Worm (Caenorhabditis elegans) whole organism, L4 larva: ENCODE measurements around the gene glb-21.
"Not testable (repeated sequence)": the region's sequence is repeated elsewhere in the genome, so short reads cannot be mapped to it uniquely, and the experiment has no call there.

Experiments used
- F49E8.2 ChIP-seq: sonication (generic microtip); optimal IDR thresholded peaks from 2 replicates; lab custom pipeline; 2016; ENCODE audit warnings: missing compliant biosample characterization, mild to moderate bottlenecking, missing genetic modification characterization, borderline replicate concordance
- T26A8.4 ChIP-seq: fragments of 200-800 bp; sonication (Bioruptor generic); IDR thresholded peaks from 2 replicates; pipeline ENCODE4 v1.3.6; 2022; ENCODE audit warnings: missing genetic modification characterization, missing compliant biosample characterization
- Y105C5A.15 ChIP-seq: fragments of 200-800 bp; sonication (Bioruptor generic); IDR thresholded peaks from 2 replicates; pipeline ENCODE4 v1.3.6; 2022; ENCODE audit warnings: missing genetic modification characterization, missing compliant biosample characterization
- Y48G9A.11 ChIP-seq: fragments of 200-800 bp; sonication (Bioruptor generic); IDR thresholded peaks from 2 replicates; pipeline ENCODE4 v1.3.6; 2022; ENCODE audit warnings: missing genetic modification reagents, missing genetic modification characterization, missing compliant biosample characterization
- Y5F2A.4 ChIP-seq: fragments of 200-800 bp; sonication (Bioruptor generic); optimal IDR thresholded peaks from 2 replicates; lab custom pipeline; 2018; ENCODE audit warnings: mild to moderate bottlenecking, missing genetic modification characterization, missing compliant biosample characterization
- ZK337.2 ChIP-seq: fragments of 200-800 bp; sonication (Bioruptor generic); IDR thresholded peaks from 2 replicates; pipeline ENCODE4 v1.3.6; 2022; ENCODE audit warnings: missing genetic modification reagents, missing genetic modification characterization, missing compliant biosample characterization
- aha-1 ChIP-seq: fragments of 150-350 bp; peaks from one replicate; lab custom pipeline; 2014; ENCODE audit warnings: missing biosample characterization, missing genetic modification characterization
- daf-16 ChIP-seq, 3 experiments: sonication (generic microtip); optimal IDR thresholded peaks; 2 replicates each; lab custom pipeline; 2016 to 2017; ENCODE audit warnings: missing genetic modification characterization in 3 of 3, missing genetic modification reagents in 3 of 3, mild to moderate bottlenecking in 2 of 3, missing compliant biosample characterization in 2 of 3, missing biosample characterization in 1 of 3, moderate library complexity in 1 of 3
- dmd-6 ChIP-seq: fragments of 200-800 bp; sonication (Bioruptor generic); IDR thresholded peaks from 2 replicates; pipeline ENCODE4 v1.3.6; 2022; ENCODE audit warnings: missing genetic modification reagents, missing genetic modification characterization, missing compliant biosample characterization
- dmd-9 ChIP-seq: fragments of 200-800 bp; sonication (Bioruptor generic); IDR thresholded peaks from 2 replicates; pipeline ENCODE4 v1.3.6; 2022; ENCODE audit warnings: missing genetic modification reagents, missing genetic modification characterization, missing compliant biosample characterization
- dpl-1 ChIP-seq: fragments of 150-350 bp; optimal IDR thresholded peaks from 2 replicates; lab custom pipeline; 2014; ENCODE audit warnings: missing biosample characterization, missing genetic modification reagents, missing genetic modification characterization
- dve-1 ChIP-seq: sonication (generic microtip); optimal IDR thresholded peaks from 2 replicates; lab custom pipeline; 2017; ENCODE audit warnings: antibody characterized with exemption, mild to moderate bottlenecking, missing genetic modification characterization, missing compliant biosample characterization; ENCODE audit not compliant: insufficient read depth
- lin-13 ChIP-seq: fragments of 150-350 bp; optimal IDR thresholded peaks from 2 replicates; lab custom pipeline; 2014; ENCODE audit warnings: missing biosample characterization, missing genetic modification reagents, missing genetic modification characterization
- lin-29 ChIP-seq: fragments of 200-800 bp; sonication (Bioruptor generic); IDR thresholded peaks from 2 replicates; pipeline ENCODE4 v1.3.6; 2022; ENCODE audit warnings: missing genetic modification reagents, missing genetic modification characterization, missing compliant biosample characterization
- lir-3 ChIP-seq: sonication (generic microtip); optimal IDR thresholded peaks from 2 replicates; lab custom pipeline; 2016; ENCODE audit warnings: mild to moderate bottlenecking, missing genetic modification characterization, missing compliant biosample characterization
- lsy-2 ChIP-seq, 2 experiments: fragments of 150-350 bp in 1 of 2; sonication (generic microtip) in 1 of 2; optimal IDR thresholded peaks; 2 replicates each; lab custom pipeline; 2014 to 2017; ENCODE audit warnings: missing biosample characterization in 2 of 2, missing genetic modification characterization in 2 of 2
- madf-9 ChIP-seq: fragments of 200-800 bp; sonication (Bioruptor generic); conservative IDR thresholded peaks from 2 replicates; pipeline ENCODE4 v1.3.6; 2022; ENCODE audit warnings: missing genetic modification reagents, missing genetic modification characterization, missing compliant biosample characterization
- mdl-1 ChIP-seq, 2 experiments: fragments of 150-350 bp in 1 of 2; sonication (generic microtip) in 1 of 2; optimal IDR thresholded peaks; 2 replicates each; lab custom pipeline; 2014 to 2017; ENCODE audit warnings: missing biosample characterization in 2 of 2, missing genetic modification characterization in 2 of 2
- mdt-29 ChIP-seq: fragments of 200-800 bp; sonication (Bioruptor generic); IDR thresholded peaks from 2 replicates; pipeline ENCODE4 v1.3.6; 2022; ENCODE audit warnings: missing genetic modification reagents, missing genetic modification characterization, missing compliant biosample characterization
- mxl-3 ChIP-seq: fragments of 200-800 bp; sonication (Bioruptor generic); optimal IDR thresholded peaks from 2 replicates; lab custom pipeline; 2018; ENCODE audit warnings: mild to moderate bottlenecking, missing genetic modification characterization, missing compliant biosample characterization
- nhr-10 ChIP-seq: fragments of 150-350 bp; optimal IDR thresholded peaks from 2 replicates; lab custom pipeline; 2014; ENCODE audit warnings: missing biosample characterization, missing genetic modification characterization
- nhr-11 ChIP-seq: fragments of 150-350 bp; optimal IDR thresholded peaks from 2 replicates; lab custom pipeline; 2014; ENCODE audit warnings: missing biosample characterization, missing genetic modification characterization
- nhr-237 ChIP-seq: sonication (generic microtip); optimal IDR thresholded peaks from 2 replicates; lab custom pipeline; 2017; ENCODE audit warnings: missing biosample characterization, missing genetic modification characterization
- nhr-28 ChIP-seq: fragments of 150-350 bp; optimal IDR thresholded peaks from 2 replicates; lab custom pipeline; 2014; ENCODE audit warnings: missing biosample characterization, missing genetic modification characterization
- nhr-48 ChIP-seq: sonication (generic microtip); optimal IDR thresholded peaks from 2 replicates; lab custom pipeline; 2016; ENCODE audit warnings: mild to moderate bottlenecking, missing genetic modification characterization, missing compliant biosample characterization
- nhr-76 ChIP-seq: fragments of 150-350 bp; optimal IDR thresholded peaks from 2 replicates; lab custom pipeline; 2014; ENCODE audit warnings: missing biosample characterization, missing genetic modification characterization
- php-3 ChIP-seq: fragments of 200-800 bp; sonication (Bioruptor generic); IDR thresholded peaks from 2 replicates; pipeline ENCODE4 v1.3.6; 2022; ENCODE audit warnings: missing genetic modification reagents, missing genetic modification characterization, missing compliant biosample characterization
- pqm-1 ChIP-seq: sonication (generic microtip); optimal IDR thresholded peaks from 2 replicates; lab custom pipeline; 2017; ENCODE audit warnings: missing biosample characterization, missing genetic modification characterization
- rbr-2 ChIP-seq: sonication (generic microtip); optimal IDR thresholded peaks from 2 replicates; lab custom pipeline; 2016; ENCODE audit warnings: missing genotype, missing genetic modification characterization, missing compliant biosample characterization
- sdz-12 ChIP-seq: fragments of 200-800 bp; sonication (Bioruptor generic); optimal IDR thresholded peaks from 2 replicates; lab custom pipeline; 2018; ENCODE audit warnings: mild to moderate bottlenecking, missing genetic modification characterization, missing compliant biosample characterization
- set-16 ChIP-seq: fragments of 200-800 bp; sonication (Bioruptor generic); IDR thresholded peaks from 2 replicates; pipeline ENCODE4 v1.3.6; 2022; ENCODE audit warnings: missing genetic modification reagents, missing genetic modification characterization, missing compliant biosample characterization
- tra-1 ChIP-seq: fragments of 200-800 bp; sonication (Bioruptor generic); IDR thresholded peaks from 2 replicates; pipeline ENCODE4 v1.3.6; 2022; ENCODE audit warnings: missing genetic modification reagents, missing genetic modification characterization, missing compliant biosample characterization
- unc-62 ChIP-seq, 3 experiments: fragments of 150-350 bp in 1 of 3; sonication (generic microtip); optimal IDR thresholded peaks in 2 of 3; peaks in 1 of 3; 1 replicate in 1 of 3; 2 replicates in 2 of 3; lab custom pipeline; 2014 to 2017; ENCODE audit warnings: missing biosample characterization in 3 of 3, missing genetic modification characterization in 3 of 3, missing genetic modification reagents in 3 of 3, missing genotype in 1 of 3
- vab-7 ChIP-seq: fragments of 200-800 bp; sonication (Bioruptor generic); IDR thresholded peaks from 2 replicates; pipeline ENCODE4 v1.3.6; 2022; ENCODE audit warnings: missing genetic modification reagents, missing genetic modification characterization, missing compliant biosample characterization
- zag-1 ChIP-seq: fragments of 150-350 bp; optimal IDR thresholded peaks from 2 replicates; lab custom pipeline; 2014; ENCODE audit warnings: missing biosample characterization, missing genetic modification characterization
- zfp-3 ChIP-seq: fragments of 200-800 bp; sonication (Bioruptor generic); conservative IDR thresholded peaks from 2 replicates; pipeline ENCODE4 v1.3.6; 2022; ENCODE audit warnings: missing genetic modification reagents, missing genetic modification characterization, missing compliant biosample characterization
- zip-11 ChIP-seq: fragments of 200-800 bp; sonication (Bioruptor generic); IDR thresholded peaks from 2 replicates; pipeline ENCODE4 v1.3.6; 2022; ENCODE audit warnings: missing genetic modification characterization, missing compliant biosample characterization
- ztf-11 ChIP-seq: fragments of 150-350 bp; optimal IDR thresholded peaks from 2 replicates; lab custom pipeline; 2014; ENCODE audit warnings: missing biosample characterization, missing genetic modification characterization
- ztf-7 ChIP-seq: fragments of 150-350 bp; optimal IDR thresholded peaks from 2 replicates; lab custom pipeline; 2014; ENCODE audit warnings: missing biosample characterization, missing genetic modification characterization

glb-21 gene

DNA sequence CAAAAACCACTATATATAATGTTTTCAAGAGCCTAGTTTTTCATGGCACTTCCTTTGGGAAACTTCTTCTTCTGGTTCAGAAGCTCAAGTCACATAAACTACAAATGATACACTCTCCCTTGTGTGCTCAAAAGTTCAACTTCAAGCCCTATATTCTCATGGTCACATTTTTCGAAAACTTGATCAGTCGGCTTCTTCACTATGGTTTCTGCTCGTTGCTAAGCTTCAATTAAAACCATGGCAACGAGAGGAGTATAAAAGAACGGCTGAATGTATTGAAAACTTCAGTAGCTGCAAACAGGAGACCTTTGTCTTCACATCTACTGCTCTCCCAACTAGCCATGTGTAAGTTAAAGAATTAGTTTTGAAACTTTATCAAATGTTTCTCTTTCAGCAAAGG lies 24.3 kb downstream of the glb-21 start, which contains the start of gene R102.2:
R102.2 (plus strand) TSS at position 301 of the 400 bp plus-strand sequence.
- TF ChIP-seq lin-29 (GFP tag; lab: Robert Waterston, UW); pqm-1 (tag; lab: Kevin White, UChicago); F49E8.2: not testable (repeated sequence)

DNA sequence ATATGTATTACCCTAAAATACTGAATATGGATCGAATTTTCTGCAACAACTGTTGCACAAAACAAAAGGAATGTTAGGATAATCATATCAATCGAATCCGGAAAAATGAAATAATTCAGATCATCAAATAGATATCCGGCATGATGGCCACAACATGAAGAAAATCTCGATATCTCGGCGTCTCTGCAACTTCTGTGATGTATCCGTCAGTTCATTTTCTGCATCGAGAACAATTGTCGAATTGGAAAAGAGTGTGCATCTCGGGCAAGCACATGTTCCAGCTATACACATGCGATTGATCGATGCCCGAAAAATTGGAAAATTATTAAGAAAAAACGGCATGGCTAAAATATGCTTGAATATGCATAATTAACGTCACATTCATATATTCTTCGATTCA lies 25.8 kb downstream of the glb-21 start, which contains the start of the genes K08C7.6 and R102.1:
K08C7.6 (minus strand) TSS at position 101 of the 400 bp plus-strand sequence.
R102.1 (plus strand) TSS at position 291 of the 400 bp plus-strand sequence.
- TF ChIP-seq mxl-3 (GFP tag; lab: Kevin White, UChicago) (no peak), Y48G9A.11 (GFP tag; lab: Robert Waterston, UW) (no peak), rbr-2 (tag; lab: Kevin White, UChicago) (no peak), nhr-76 (tag; lab: Kevin White, UChicago) (no peak), ztf-7 (tag; lab: Kevin White, UChicago) (no peak), zip-11 (GFP tag; lab: Robert Waterston, UW) (no peak), zfp-3 (GFP tag; lab: Robert Waterston, UW) (no peak), ZK337.2 (GFP tag; lab: Robert Waterston, UW) (no peak), unc-62 (GFP tag; optimal IDR thresholded peaks at IDR 0.05 in 1 of 2; lab: Kevin White, UChicago) (no peak), unc-62 (tag; optimal IDR thresholded peaks at IDR 0.05; lab: Kevin White, UChicago) (no peak), ztf-11 (tag; lab: Kevin White, UChicago) (no peak), Y105C5A.15 (no peak), Y5F2A.4 (no peak), lin-13 (no peak), dmd-9 (no peak), madf-9 (GFP tag; lab: Robert Waterston, UW) (no peak), php-3 (GFP tag; lab: Robert Waterston, UW) (no peak), nhr-237 (no peak), T26A8.4 (GFP tag; lab: Robert Waterston, UW) (no peak), nhr-48 (tag; lab: Kevin White, UChicago) (no peak)

ce11 chrIV:10682155-10682749 lies 29.3 kb downstream of the glb-21 start, which contains the start of gene fmo-2:
Gene fmo-2 (plus strand): TSS chrIV:10682524.
- no peak for TF ChIP-seq vab-7
- peak; percentile 82 for TF ChIP-seq aha-1 (tag; lab: Kevin White, UChicago)
- 0 out of 2 replicates have a peak, but pooled peaks have one; percentile 28 for TF ChIP-seq tra-1
- TF ChIP-seq dpl-1 (GFP tag; lab: Kevin White, UChicago) = no peak
- no peak for TF ChIP-seq nhr-10 (tag; lab: Kevin White, UChicago)
- TF ChIP-seq mdl-1 (tag; optimal IDR thresholded peaks at IDR 0.05; lab: Kevin White, UChicago) = peak in 1 of 2 experiments; percentile 74
- no peak for TF ChIP-seq lin-13
- TF ChIP-seq unc-62 (GFP tag; optimal IDR thresholded peaks at IDR 0.05 in 1 of 2; lab: Kevin White, UChicago) = peak in 1 of 2 experiments; percentile 99
- no peak for TF ChIP-seq unc-62 (tag; optimal IDR thresholded peaks at IDR 0.05; lab: Kevin White, UChicago)
- TF ChIP-seq sdz-12 (GFP tag; lab: Kevin White, UChicago) = no peak
- TF ChIP-seq dve-1 (tag; lab: Kevin White, UChicago) = no peak
- TF ChIP-seq mdt-29 (GFP tag; lab: Robert Waterston, UW) = no peak
- no peak for TF ChIP-seq nhr-11 (tag; lab: Kevin White, UChicago)
- no peak for TF ChIP-seq lir-3 (tag; lab: Kevin White, UChicago)
- 0 out of 2 replicates have a peak, but pooled peaks have one; percentile 31 for TF ChIP-seq dmd-6 (GFP tag; lab: Robert Waterston, UW)
- TF ChIP-seq zag-1 = no peak
- TF ChIP-seq mxl-3 (GFP tag; lab: Kevin White, UChicago) = peak; percentile 80
- no peak for TF ChIP-seq set-16 (GFP tag; lab: Robert Waterston, UW)
- no peak for TF ChIP-seq lsy-2 (tag; optimal IDR thresholded peaks at IDR 0.05; lab: Kevin White, UChicago)
- peak; percentile 76 for TF ChIP-seq nhr-28
- no peak for TF ChIP-seq daf-16 (GFP tag; optimal IDR thresholded peaks at IDR 0.05; lab: Kevin White, UChicago)
- TF ChIP-seq daf-16 (tag; optimal IDR thresholded peaks at IDR 0.05; lab: Kevin White, UChicago) = no peak
- TF ChIP-seq, all 104 proteins: peak for 7
